Worm (Caenorhabditis elegans) whole organism, L4/young adult: ENCODE measurements around the gene mrpl-10.

Source experiments
- W03F9.2 ChIP-seq: fragments of 150-350 bp; optimal IDR thresholded peaks from 2 replicates; lab custom pipeline; 2014; ENCODE audit warnings: missing biosample characterization, missing genetic modification characterization
- dao-5 ChIP-seq: sonication (generic microtip); optimal IDR thresholded peaks from 2 replicates; lab custom pipeline; 2016; ENCODE audit warnings: missing genotype, missing genetic modification characterization, moderate library complexity, missing compliant biosample characterization
- him-1 ChIP-seq: sonication (generic microtip); optimal IDR thresholded peaks from 2 replicates; lab custom pipeline; 2016; ENCODE audit warnings: missing genotype, missing genetic modification reagents, missing genetic modification characterization, missing compliant biosample characterization

DNA sequence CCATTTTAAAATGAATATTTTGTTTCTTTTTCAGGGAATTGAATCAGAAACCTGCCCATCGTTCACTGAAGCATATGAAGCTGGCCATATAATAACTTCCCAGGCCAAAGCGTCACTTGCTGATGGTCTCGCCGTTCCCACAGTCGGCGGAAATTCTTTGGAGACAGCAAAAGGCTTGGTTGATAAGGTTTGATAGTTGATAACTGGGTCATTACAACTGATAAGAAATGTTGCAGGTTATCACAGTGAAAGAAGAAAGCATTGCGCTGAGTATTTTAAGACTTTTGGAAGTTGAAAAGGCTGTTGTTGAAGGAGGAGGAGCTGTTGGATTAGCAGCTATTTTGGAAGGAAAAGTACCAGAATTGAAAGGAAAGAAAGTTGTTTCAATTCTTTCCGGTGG lies 11.8 kb downstream of the mrpl-10 start:
- TF ChIP-seq him-1 (no peak), dao-5 (tag; lab: Kevin White, UChicago) (no peak), W03F9.2 (tag; lab: Kevin White, UChicago) (no peak)
